Worm (Caenorhabditis elegans): ENCODE results near the gene hpo-34.

The hpo-34 gene

DNA sequence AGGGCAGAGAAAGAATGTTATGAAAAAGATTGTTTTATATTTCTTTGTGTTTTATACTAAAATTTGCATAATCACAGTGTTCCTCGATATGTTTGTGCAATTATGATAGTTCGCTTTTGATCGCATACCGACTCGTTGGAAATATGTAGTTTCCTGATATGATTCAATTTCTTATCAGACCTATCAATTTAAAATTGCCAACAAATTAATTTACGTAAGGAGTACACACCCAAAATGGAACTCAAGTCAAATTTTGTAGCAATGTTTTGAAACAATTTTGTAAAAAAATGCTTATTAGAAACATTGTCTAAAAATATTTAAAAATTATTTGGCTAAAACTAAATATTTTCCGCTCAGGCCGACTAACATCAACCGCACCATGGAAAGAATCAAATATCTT, 18.3 kb downstream of the hpo-34 start:
- no peak for TF ChIP-seq nhr-237 (tag; optimal IDR thresholded peaks at IDR 0.05)
- TF ChIP-seq elt-2 (tag; optimal IDR thresholded peaks at IDR 0.05) = peak; percentile 76
- TF ChIP-seq lin-15B (tag; optimal IDR thresholded peaks at IDR 0.05) = no peak

DNA sequence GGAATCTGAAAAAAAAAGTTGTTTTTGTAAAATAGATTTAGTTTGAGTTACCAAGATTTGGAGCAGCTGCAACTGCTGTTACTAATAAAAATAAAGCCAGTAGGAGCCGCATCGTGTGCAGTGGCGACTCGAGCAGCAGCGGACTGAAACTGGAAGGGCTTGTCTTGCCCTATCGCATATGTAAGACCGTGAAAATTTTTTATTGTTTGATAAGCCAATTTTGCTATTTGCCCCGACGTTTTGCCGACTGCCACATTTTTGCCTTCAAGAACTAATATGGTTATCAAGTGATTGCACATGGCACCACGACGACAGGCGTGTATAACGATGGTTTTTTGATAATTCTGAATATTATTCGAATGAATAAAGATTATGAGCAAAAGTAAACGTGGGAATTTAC, 19.1 kb downstream of the hpo-34 start, which contains the start of gene T25C12.3:
TSS of gene T25C12.3 (minus strand) at position 262 of the 400 bp plus-strand sequence.
- TF ChIP-seq mdl-1 (tag; optimal IDR thresholded peaks at IDR 0.05) (no peak), nhr-25 (tag; optimal IDR thresholded peaks at IDR 0.05) (no peak), elt-2 (tag; optimal IDR thresholded peaks at IDR 0.05) (peak; percentile 80), lin-15B (tag; optimal IDR thresholded peaks at IDR 0.05) (no peak), ama-1 (optimal IDR thresholded peaks at IDR 0.05) (no peak), daf-12 (tag; optimal IDR thresholded peaks at IDR 0.05) (no peak), lin-39 (tag; optimal IDR thresholded peaks at IDR 0.05) (no peak), elt-1 (tag; optimal IDR thresholded peaks at IDR 0.05) (no peak)

DNA sequence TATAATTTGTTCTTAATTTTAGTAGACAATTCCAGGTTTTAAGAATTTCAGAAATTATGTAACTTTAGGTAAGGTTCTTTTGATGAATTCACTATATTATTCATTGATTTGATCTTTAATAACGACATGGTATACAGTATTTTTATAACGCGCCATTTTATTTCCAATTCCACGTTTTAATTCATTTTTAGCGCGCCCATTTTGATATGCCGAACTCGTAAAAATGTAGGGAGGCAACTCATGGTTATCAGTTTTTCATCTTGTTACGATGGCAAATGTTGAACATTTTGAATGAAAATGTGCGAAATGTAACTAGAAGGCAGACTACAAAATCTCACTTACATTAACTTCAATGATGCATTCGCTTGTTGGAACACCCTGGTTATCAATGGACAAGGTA, 20.0 kb downstream of the hpo-34 start:
- no peak for TF ChIP-seq ztf-11 (tag; optimal IDR thresholded peaks at IDR 0.05)
- peak; percentile 62 for TF ChIP-seq pqm-1 (tag; optimal IDR thresholded peaks at IDR 0.05)
- no peak for TF ChIP-seq jun-1 (tag; optimal IDR thresholded peaks at IDR 0.05)
- no peak for TF ChIP-seq nhr-76 (tag; optimal IDR thresholded peaks at IDR 0.05)
- no peak for TF ChIP-seq mdl-1 (tag; optimal IDR thresholded peaks at IDR 0.05)
- no peak for TF ChIP-seq snpc-4 (tag; optimal IDR thresholded peaks at IDR 0.05)
- peak; percentile 68 for TF ChIP-seq elt-2 (tag; optimal IDR thresholded peaks at IDR 0.05)

DNA sequence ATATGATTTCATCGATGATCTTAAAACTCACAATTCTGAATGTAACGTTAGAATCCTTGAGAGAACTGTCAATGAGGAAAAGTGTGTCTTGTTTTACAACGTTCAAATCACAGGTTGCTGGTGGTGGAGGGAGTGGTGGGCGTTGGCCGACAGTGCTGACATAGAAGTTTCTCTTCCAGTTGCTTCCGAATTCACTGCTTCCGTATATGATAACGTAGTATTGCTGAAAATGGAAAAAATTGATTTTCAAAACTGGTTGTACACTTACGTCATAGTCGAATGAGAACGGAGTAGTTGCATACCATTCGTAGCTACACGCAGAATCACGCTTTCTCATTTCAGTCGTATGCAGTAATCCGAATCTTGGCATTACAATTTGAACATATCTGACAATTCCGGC, 27.0 kb downstream of the hpo-34 start:
- TF ChIP-seq snpc-4 (tag; optimal IDR thresholded peaks at IDR 0.05) (no peak), unc-39 (tag; optimal IDR thresholded peaks at IDR 0.05) (no peak), fkh-2 (tag; optimal IDR thresholded peaks at IDR 0.05) (no peak), lin-15B (tag; optimal IDR thresholded peaks at IDR 0.05) (no peak), elt-2 (tag; optimal IDR thresholded peaks at IDR 0.05) (no peak), nhr-67 (tag; optimal IDR thresholded peaks at IDR 0.05) (no peak), elt-3 (tag; optimal IDR thresholded peaks at IDR 0.05) (no peak), nhr-23 (tag; optimal IDR thresholded peaks at IDR 0.05) (no peak), hmg-11 (tag; optimal IDR thresholded peaks at IDR 0.05) (no peak), nhr-237 (tag; optimal IDR thresholded peaks at IDR 0.05) (no peak), nhr-12 (tag; optimal IDR thresholded peaks at IDR 0.05) (no peak), egl-27 (tag; optimal IDR thresholded peaks at IDR 0.05) (no peak), unc-62 (GFP tag; optimal IDR thresholded peaks at IDR 0.05) (no peak), ceh-9 (tag; optimal IDR thresholded peaks at IDR 0.05) (no peak), aly-2 (tag; optimal IDR thresholded peaks at IDR 0.05) (no peak), egl-5 (tag; optimal IDR thresholded peaks at IDR 0.05) (no peak)

DNA sequence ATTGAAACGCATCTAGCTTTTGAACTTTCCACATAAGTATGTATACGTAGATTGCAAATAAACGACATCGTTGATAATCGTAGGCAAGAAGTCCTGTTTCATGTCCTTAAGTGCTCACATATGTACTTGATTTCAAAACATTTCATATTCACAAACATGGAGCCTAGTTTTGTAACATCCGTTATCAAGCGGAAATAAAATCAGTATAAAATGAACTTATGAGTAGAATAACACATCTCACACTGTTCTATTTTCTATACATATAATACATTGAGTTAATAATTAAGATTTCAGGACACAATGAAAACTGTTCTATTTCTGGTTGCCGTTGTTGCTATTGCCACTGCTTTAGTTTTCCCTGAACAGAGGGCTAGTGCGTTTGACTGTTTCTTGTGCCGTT, 29.0 kb downstream of the hpo-34 start, which contains the start of gene spp-21:
TSS of gene spp-21 (plus strand) at position 301 of the 400 bp plus-strand sequence.
- TF ChIP-seq elt-3 (tag; optimal IDR thresholded peaks at IDR 0.05) (no peak), elt-2 (tag; optimal IDR thresholded peaks at IDR 0.05) (no peak), ceh-82 (tag; optimal IDR thresholded peaks at IDR 0.05) (no peak), sea-2 (GFP tag; optimal IDR thresholded peaks at IDR 0.05) (no peak)

DNA sequence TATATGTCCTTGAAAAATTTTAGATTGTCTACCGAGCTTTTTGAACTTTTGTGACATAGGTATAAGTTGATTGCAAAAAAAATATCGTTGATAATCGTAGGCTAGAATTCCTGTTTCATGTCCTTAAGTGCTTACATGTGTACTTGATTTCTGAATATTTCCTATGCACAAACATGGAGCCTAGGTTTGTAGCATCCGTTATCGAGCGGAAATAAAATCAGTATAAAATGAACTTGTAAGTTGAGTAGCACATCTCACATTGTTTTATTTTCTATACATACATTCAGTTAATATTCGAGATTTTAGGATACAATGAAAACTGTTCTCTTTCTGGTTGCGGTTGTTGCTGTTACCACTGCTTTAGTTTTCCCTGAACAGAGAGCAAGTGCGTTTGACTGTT, 31.4 kb downstream of the hpo-34 start, which contains the start of gene spp-9:
TSS of gene spp-9 (plus strand) at position 301 of the 400 bp plus-strand sequence.
- TF ChIP-seq hmg-11 (tag; optimal IDR thresholded peaks at IDR 0.05) = no peak
- TF ChIP-seq ztf-4 (tag; optimal IDR thresholded peaks at IDR 0.05) = no peak

DNA sequence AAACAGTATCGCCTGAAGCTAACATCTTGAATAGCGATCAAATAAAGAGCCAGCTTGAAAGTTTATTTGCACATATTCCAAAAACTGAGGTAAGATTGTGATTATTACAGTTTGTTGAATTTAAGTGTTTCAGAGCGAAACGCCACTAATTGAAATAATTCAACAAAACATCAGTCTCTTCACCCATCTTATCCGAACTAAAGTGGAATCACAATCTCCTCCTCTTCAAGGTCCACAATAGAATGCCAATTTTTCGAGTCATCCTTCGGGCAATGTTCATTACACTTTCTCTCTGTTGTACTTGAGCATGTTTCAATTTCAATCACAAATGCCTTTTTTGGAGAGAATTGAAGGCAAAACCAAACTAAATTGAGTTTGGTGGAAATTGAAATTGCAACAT, 34.8 kb downstream of the hpo-34 start:
- no peak for TF ChIP-seq nhr-28 (tag; optimal IDR thresholded peaks at IDR 0.05)
- no peak for TF ChIP-seq nhr-237 (tag; optimal IDR thresholded peaks at IDR 0.05)
- no peak for TF ChIP-seq ceh-82 (tag; optimal IDR thresholded peaks at IDR 0.05)
- no peak for TF ChIP-seq nfya-1 (tag; optimal IDR thresholded peaks at IDR 0.05; ENCODE audit: insufficient read depth)
- no peak for TF ChIP-seq egl-27 (tag; optimal IDR thresholded peaks at IDR 0.05)
- no peak for TF ChIP-seq ceh-28 (tag; optimal IDR thresholded peaks at IDR 0.05)
- no peak for TF ChIP-seq daf-12 (tag; optimal IDR thresholded peaks at IDR 0.05)
- TF ChIP-seq snpc-4 (tag; optimal IDR thresholded peaks at IDR 0.05) = no peak
- no peak for TF ChIP-seq skn-1 (tag; optimal IDR thresholded peaks at IDR 0.05)
- no peak for TF ChIP-seq elt-3 (tag; optimal IDR thresholded peaks at IDR 0.05)
- no peak for TF ChIP-seq ZK546.5 (tag; optimal IDR thresholded peaks at IDR 0.05)
- TF ChIP-seq jun-1 (tag; optimal IDR thresholded peaks at IDR 0.05) = no peak
- no peak for TF ChIP-seq egl-5 (tag; optimal IDR thresholded peaks at IDR 0.05)
- no peak for TF ChIP-seq fkh-2 (tag; optimal IDR thresholded peaks at IDR 0.05)
- no peak for TF ChIP-seq unc-39 (tag; optimal IDR thresholded peaks at IDR 0.05)
- no peak for TF ChIP-seq tbx-2 (tag; optimal IDR thresholded peaks at IDR 0.05)

Data from whole organism, L3 larva.